Fruit fly (Drosophila melanogaster) whole organism, wandering third instar larva: ENCODE data around the gene gukh.

Experiments used
- Abd-B ChIP-seq: fragments of >200 bp; optimal IDR thresholded peaks from 2 replicates; lab custom pipeline; 2017; ENCODE audit warnings: missing biosample characterization, missing genetic modification characterization
- CG32264 ChIP-seq: fragments of 200-800 bp; sonication (Bioruptor generic); optimal IDR thresholded peaks from 2 replicates; lab custom pipeline; 2016; ENCODE audit warnings: missing biosample characterization, missing genetic modification characterization
- CG9705 ChIP-seq: fragments of 200-800 bp; sonication (Bioruptor generic); optimal IDR thresholded peaks from 2 replicates; lab custom pipeline; 2018; ENCODE audit warnings: missing biosample characterization, mild to moderate bottlenecking, missing genetic modification characterization
- Dfd ChIP-seq: fragments of >200 bp; optimal IDR thresholded peaks from 2 replicates; lab custom pipeline; 2017; ENCODE audit warnings: missing biosample characterization, missing genetic modification characterization
- GATAd ChIP-seq: sonication (Bioruptor generic); optimal IDR thresholded peaks from 2 replicates; lab custom pipeline; 2016; ENCODE audit warnings: missing biosample characterization, missing genetic modification characterization
- HLH106 ChIP-seq: fragments of 200-800 bp; optimal IDR thresholded peaks from 3 replicates; lab custom pipeline; 2019; ENCODE audit warnings: missing biosample characterization, mild to moderate bottlenecking, missing genetic modification characterization, moderate library complexity
- Hnf4 ChIP-seq: fragments of 200-800 bp; sonication (Bioruptor generic); optimal IDR thresholded peaks from 2 replicates; lab custom pipeline; 2016; ENCODE audit warnings: missing biosample characterization, mild to moderate bottlenecking, missing genetic modification characterization
- Hr78 ChIP-seq: fragments of >200 bp; optimal IDR thresholded peaks from 2 replicates; lab custom pipeline; 2017; ENCODE audit warnings: missing biosample characterization, missing genetic modification characterization
- Hr83 ChIP-seq: fragments of 200-300 bp; sonication (Bioruptor generic); optimal IDR thresholded peaks from 2 replicates; lab custom pipeline; 2016; ENCODE audit warnings: missing biosample characterization, mild to moderate bottlenecking, missing genetic modification characterization, moderate library complexity; ENCODE audit not compliant: poor library complexity, severe bottlenecking
- Jra ChIP-seq: sonication (Bioruptor generic); optimal IDR thresholded peaks from 2 replicates; lab custom pipeline; 2016; ENCODE audit warnings: missing biosample characterization, missing genetic modification characterization
- Mio ChIP-seq: sonication (Bioruptor generic); optimal IDR thresholded peaks from 2 replicates; lab custom pipeline; 2016; ENCODE audit warnings: missing biosample characterization, missing genetic modification characterization
- Myc ChIP-seq: fragments of >200 bp; optimal IDR thresholded peaks from 2 replicates; lab custom pipeline; 2017
- N ChIP-seq: fragments of >200 bp; optimal IDR thresholded peaks from 2 replicates; lab custom pipeline; 2018; ENCODE audit warnings: missing biosample characterization, missing external identifiers, missing genetic modification characterization
- OdsH ChIP-seq: fragments of 200-800 bp; sonication (Bioruptor generic); optimal IDR thresholded peaks from 2 replicates; lab custom pipeline; 2016; ENCODE audit warnings: missing biosample characterization, mild to moderate bottlenecking, missing genetic modification characterization
- Rel ChIP-seq, 2 experiments: fragments of 200-800 bp; sonication (Bioruptor generic) in 1 of 2; optimal IDR thresholded peaks; 2 replicates in 1 of 2; 3 replicates in 1 of 2; lab custom pipeline; 2016 to 2019; ENCODE audit warnings: mild to moderate bottlenecking in 2 of 2, missing biosample characterization in 2 of 2, missing genetic modification characterization in 2 of 2, moderate library complexity in 1 of 2
- Sp1 ChIP-seq: fragments of 200-800 bp; sonication (Bioruptor generic); optimal IDR thresholded peaks from 3 replicates; lab custom pipeline; 2019; ENCODE audit warnings: missing biosample characterization, mild to moderate bottlenecking, missing genetic modification characterization, moderate library complexity
- br ChIP-seq: fragments of 200-800 bp; sonication (Bioruptor generic); optimal IDR thresholded peaks from 2 replicates; lab custom pipeline; 2016; ENCODE audit warnings: missing biosample characterization, missing genetic modification characterization
- brk ChIP-seq: fragments of 200-800 bp; sonication (Bioruptor generic); optimal IDR thresholded peaks from 2 replicates; lab custom pipeline; 2016; ENCODE audit warnings: missing biosample characterization, mild to moderate bottlenecking, missing genetic modification characterization
- dmrt93B ChIP-seq: fragments of 200-800 bp; sonication (Bioruptor generic); optimal IDR thresholded peaks from 2 replicates; lab custom pipeline; 2018; ENCODE audit warnings: missing biosample characterization, mild to moderate bottlenecking, missing genetic modification characterization
- dsf ChIP-seq: sonication (Bioruptor generic); optimal IDR thresholded peaks from 2 replicates; lab custom pipeline; 2016; ENCODE audit warnings: missing biosample characterization, missing genetic modification characterization, borderline replicate concordance
- ey ChIP-seq: fragments of 200-800 bp; sonication (Bioruptor generic); optimal IDR thresholded peaks from 2 replicates; lab custom pipeline; 2016; ENCODE audit warnings: missing biosample characterization, missing genetic modification characterization
- foxo ChIP-seq, 2 experiments: fragments of 200-800 bp; sonication (Bioruptor generic); optimal IDR thresholded peaks; 2 replicates in 1 of 2; 3 replicates in 1 of 2; lab custom pipeline; 2016 to 2017; ENCODE audit warnings: missing biosample characterization in 2 of 2, missing genetic modification characterization in 2 of 2
- fru ChIP-seq: fragments of 200-800 bp; sonication (Bioruptor generic); optimal IDR thresholded peaks from 3 replicates; lab custom pipeline; 2016; ENCODE audit warnings: missing biosample characterization, mild to moderate bottlenecking, missing genetic modification characterization
- h ChIP-seq: fragments of 200-800 bp; sonication (Bioruptor generic); optimal IDR thresholded peaks from 3 replicates; lab custom pipeline; 2016; ENCODE audit warnings: missing biosample characterization, mild to moderate bottlenecking, missing genetic modification characterization
- jim ChIP-seq: fragments of 175-275, 200-325 bp; sonication (Bioruptor generic); optimal IDR thresholded peaks from 2 replicates; lab custom pipeline; 2016; ENCODE audit warnings: missing biosample characterization, mild to moderate bottlenecking, missing genetic modification characterization
- pan ChIP-seq: fragments of >200 bp; optimal IDR thresholded peaks from 2 replicates; lab custom pipeline; 2017
- psq ChIP-seq: fragments of 200-800 bp; sonication (Bioruptor generic); optimal IDR thresholded peaks from 3 replicates; lab custom pipeline; 2017; ENCODE audit warnings: missing biosample characterization, mild to moderate bottlenecking, missing genetic modification characterization, moderate library complexity
- rgr ChIP-seq: fragments of 200-800 bp; sonication (Bioruptor generic); optimal IDR thresholded peaks from 3 replicates; lab custom pipeline; 2016; ENCODE audit warnings: missing biosample characterization, mild to moderate bottlenecking, missing genetic modification characterization
- sv ChIP-seq: fragments of 200-800 bp; sonication (Bioruptor generic); optimal IDR thresholded peaks from 3 replicates; lab custom pipeline; 2016; ENCODE audit warnings: missing biosample characterization, missing genetic modification characterization
- tai ChIP-seq: sonication (Bioruptor generic); optimal IDR thresholded peaks from 2 replicates; lab custom pipeline; 2016; ENCODE audit warnings: missing biosample characterization, missing genetic modification characterization
- woc ChIP-seq: sonication (Bioruptor generic); optimal IDR thresholded peaks from 2 replicates; lab custom pipeline; 2016; ENCODE audit warnings: missing biosample characterization, mild to moderate bottlenecking, missing genetic modification characterization

The gukh gene

DNA sequence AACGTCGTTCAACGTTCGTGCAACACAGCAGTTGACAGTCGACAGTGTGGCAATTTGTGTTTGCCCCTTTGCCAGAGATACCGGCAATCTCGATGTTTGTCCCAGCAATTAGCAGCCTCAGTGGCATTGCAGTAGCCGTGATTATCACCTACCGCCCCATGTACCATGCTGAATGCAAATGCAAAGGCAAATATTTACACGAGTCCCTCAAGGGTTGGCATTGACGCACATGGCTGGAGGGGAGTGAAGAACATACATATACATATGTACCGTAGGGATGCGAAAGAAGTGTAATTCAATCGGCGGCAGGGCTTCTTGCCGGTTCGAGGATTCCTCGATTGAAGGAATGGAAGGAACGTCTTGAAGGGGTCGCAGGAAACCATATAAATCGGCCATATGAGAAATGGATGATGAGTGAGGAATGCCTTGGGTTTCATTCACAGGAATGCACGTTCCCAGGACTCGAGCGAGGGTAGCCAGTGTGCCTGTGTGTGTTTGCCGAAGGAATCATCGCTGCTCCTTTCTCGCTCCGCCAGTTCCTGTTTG, 16.2 kb downstream of the gukh start:
- TF ChIP-seq OdsH (GFP tag; lab: Kevin White, UChicago) = no peak
- no peak for TF ChIP-seq foxo (GFP tag; optimal IDR thresholded peaks at IDR 0.05; lab: Kevin White, UChicago)
- TF ChIP-seq Jra (GFP tag; lab: Kevin White, UChicago) = no peak
- TF ChIP-seq Hr83 (GFP tag; lab: Kevin White, UChicago) = no peak
- no peak for TF ChIP-seq rgr (GFP tag; lab: Kevin White, UChicago)
- TF ChIP-seq Sp1 (GFP tag; lab: Kevin White, UChicago) = no peak
- TF ChIP-seq psq (GFP tag; lab: Kevin White, UChicago) = no peak
- TF ChIP-seq ey (GFP tag; lab: Kevin White, UChicago) = no peak
- TF ChIP-seq Hr78 (GFP tag; lab: Kevin White, UChicago) = no peak
- TF ChIP-seq dsf (GFP tag; lab: Kevin White, UChicago) = no peak
- TF ChIP-seq brk = no peak
- no peak for TF ChIP-seq HLH106 (tag; lab: Kevin White, UChicago)
- TF ChIP-seq CG32264 = no peak
- no peak for TF ChIP-seq h (GFP tag; lab: Kevin White, UChicago)
- TF ChIP-seq Dfd (GFP tag; lab: Kevin White, UChicago) = no peak
- TF ChIP-seq, all 38 proteins: peak for 0

DNA sequence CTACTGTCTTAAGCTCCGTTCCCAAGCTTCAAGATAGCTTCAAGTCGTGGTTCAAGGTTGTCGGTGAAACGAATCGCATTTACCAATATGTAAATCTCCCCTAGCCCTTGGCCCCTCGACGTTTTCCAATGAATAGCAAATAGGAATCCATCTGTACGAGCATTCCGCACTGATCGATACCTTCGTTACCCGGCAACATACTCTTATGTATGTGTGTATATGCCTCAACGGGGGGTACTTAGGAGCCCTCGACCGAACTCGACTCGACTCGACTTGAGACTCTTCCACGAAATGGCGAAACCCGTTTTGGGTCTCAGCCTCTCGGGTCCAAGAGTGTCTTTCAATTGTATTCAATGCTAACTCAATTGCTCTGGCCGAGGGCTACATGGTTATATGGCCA, 17.9 kb downstream of the gukh start:
- TF ChIP-seq Rel (GFP tag; optimal IDR thresholded peaks at IDR 0.05; lab: Kevin White, UChicago) (no peak), Rel (tag; optimal IDR thresholded peaks at IDR 0.05; lab: Kevin White, UChicago) (no peak), Abd-B (GFP tag; lab: Kevin White, UChicago) (no peak), br (GFP tag; lab: Kevin White, UChicago) (no peak), psq (GFP tag; lab: Kevin White, UChicago) (no peak), jim (no peak), CG32264 (no peak), fru (GFP tag; lab: Kevin White, UChicago) (no peak), foxo (GFP tag; optimal IDR thresholded peaks at IDR 0.05; lab: Kevin White, UChicago) (no peak), N (GFP tag; lab: Kevin White, UChicago) (no peak), Mio (GFP tag; lab: Kevin White, UChicago) (no peak), h (GFP tag; lab: Kevin White, UChicago) (no peak), CG9705 (no peak), Hr78 (GFP tag; lab: Kevin White, UChicago) (no peak), sv (GFP tag; lab: Kevin White, UChicago) (no peak), ey (GFP tag; lab: Kevin White, UChicago) (no peak), Hnf4 (GFP tag; lab: Kevin White, UChicago) (no peak), Jra (GFP tag; lab: Kevin White, UChicago) (no peak)

DNA sequence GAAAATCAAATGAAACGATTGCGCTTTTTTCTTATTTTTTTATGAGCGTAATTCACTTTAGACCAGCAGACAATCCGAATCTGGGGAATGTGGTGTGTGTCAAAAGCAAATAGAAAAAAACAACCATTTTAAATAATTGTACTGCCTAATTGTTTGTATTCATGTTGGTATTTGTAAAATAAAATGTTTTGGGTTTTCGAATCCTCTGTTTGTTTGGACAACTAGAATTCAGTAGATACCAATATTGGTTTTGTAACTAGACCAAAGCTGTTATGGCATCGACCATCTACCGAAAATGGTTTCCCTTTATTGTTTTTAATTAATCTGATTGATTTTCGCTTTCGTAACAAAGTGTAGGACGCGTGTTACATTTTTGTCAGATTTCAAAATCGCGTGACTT, 27.1 kb downstream of the gukh start:
- TF ChIP-seq pan (lab: Kevin White, UChicago) = no peak
- no peak for TF ChIP-seq ey (GFP tag; lab: Kevin White, UChicago)
- no peak for TF ChIP-seq Abd-B (GFP tag; lab: Kevin White, UChicago)
- TF ChIP-seq psq (GFP tag; lab: Kevin White, UChicago) = no peak
- TF ChIP-seq OdsH (GFP tag; lab: Kevin White, UChicago) = no peak
- TF ChIP-seq foxo (GFP tag; optimal IDR thresholded peaks at IDR 0.05; lab: Kevin White, UChicago) = no peak
- TF ChIP-seq tai (GFP tag; lab: Kevin White, UChicago) = no peak
- no peak for TF ChIP-seq h (GFP tag; lab: Kevin White, UChicago)
- no peak for TF ChIP-seq GATAd (GFP tag; lab: Kevin White, UChicago)
- no peak for TF ChIP-seq Rel (GFP tag; optimal IDR thresholded peaks at IDR 0.05; lab: Kevin White, UChicago)
- TF ChIP-seq Rel (tag; optimal IDR thresholded peaks at IDR 0.05; lab: Kevin White, UChicago) = no peak
- TF ChIP-seq dmrt93B = no peak

DNA sequence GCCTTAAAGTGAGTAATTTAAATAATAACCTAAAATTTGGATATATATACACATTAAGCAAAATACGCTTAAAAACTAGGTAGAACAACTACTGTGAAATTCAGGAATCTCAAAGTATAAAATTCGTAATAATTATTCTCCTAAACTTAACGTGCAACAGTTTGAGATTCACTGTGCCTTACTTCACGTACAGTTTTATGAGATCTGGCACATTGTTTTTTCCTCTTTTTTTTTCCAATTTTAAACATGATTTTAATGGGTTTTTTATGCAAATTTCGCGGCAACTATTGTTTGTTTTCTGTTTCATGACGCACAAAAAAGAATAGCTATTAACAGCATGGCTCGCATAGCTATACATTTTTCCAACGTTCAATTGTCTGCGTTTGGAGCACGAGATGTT, 28.1 kb downstream of the gukh start:
- TF ChIP-seq CG9705 = no peak
- TF ChIP-seq fru (GFP tag; lab: Kevin White, UChicago) = no peak
- no peak for TF ChIP-seq Hr83 (GFP tag; lab: Kevin White, UChicago)
- no peak for TF ChIP-seq Jra (GFP tag; lab: Kevin White, UChicago)
- TF ChIP-seq Myc (lab: Kevin White, UChicago) = peak; percentile 47
- TF ChIP-seq Abd-B (GFP tag; lab: Kevin White, UChicago) = no peak
- no peak for TF ChIP-seq woc (GFP tag; lab: Kevin White, UChicago)
- TF ChIP-seq ey (GFP tag; lab: Kevin White, UChicago) = no peak
